Fruit fly (Drosophila melanogaster): ENCODE measurements around the gene CG12538.

dm6 chr3R:13525986-13526385, 2.7 kb upstream of the CG12538 start:
- TF ChIP-seq cnc (optimal IDR thresholded peaks at IDR 0.05) (no peak), CG7045 (GFP tag; optimal IDR thresholded peaks at IDR 0.05) (no peak), CG14711 (tag; optimal IDR thresholded peaks at IDR 0.05) (no peak), CG33017 (tag; optimal IDR thresholded peaks at IDR 0.05) (no peak), Hr96 (GFP tag; optimal IDR thresholded peaks at IDR 0.05) (no peak), Crg-1 (GFP tag; optimal IDR thresholded peaks at IDR 0.05) (no peak), CG7101 (tag; optimal IDR thresholded peaks at IDR 0.05) (no peak), pad (GFP tag; optimal IDR thresholded peaks at IDR 0.05) (no peak), tj (GFP tag; optimal IDR thresholded peaks at IDR 0.05) (no peak), Mnt (GFP tag; optimal IDR thresholded peaks at IDR 0.05) (no peak), CG12768 (GFP tag; optimal IDR thresholded peaks at IDR 0.05) (no peak), cic (GFP tag; optimal IDR thresholded peaks at IDR 0.05) (no peak)

Data from whole organism, adult.